Fruit fly (Drosophila melanogaster) whole organism, wandering third instar larva: ENCODE measurements around the gene CG32444.

Source experiments
- Abd-B ChIP-seq: fragments of >200 bp; optimal IDR thresholded peaks from 2 replicates; lab custom pipeline; 2017; ENCODE audit warnings: missing biosample characterization, missing genetic modification characterization
- CrebA ChIP-seq: fragments of 200-800 bp; sonication (Bioruptor generic); optimal IDR thresholded peaks from 2 replicates; lab custom pipeline; 2016; ENCODE audit warnings: missing biosample characterization, mild to moderate bottlenecking, missing genetic modification characterization, borderline replicate concordance
- Dif ChIP-seq: fragments of 200-275, 200-300 bp; sonication (Bioruptor generic); optimal IDR thresholded peaks from 2 replicates; lab custom pipeline; 2018; ENCODE audit warnings: missing biosample characterization, missing genetic modification characterization; ENCODE audit not compliant: partially characterized antibody
- GATAd ChIP-seq: sonication (Bioruptor generic); optimal IDR thresholded peaks from 2 replicates; lab custom pipeline; 2016; ENCODE audit warnings: missing biosample characterization, missing genetic modification characterization
- Mio ChIP-seq: sonication (Bioruptor generic); optimal IDR thresholded peaks from 2 replicates; lab custom pipeline; 2016; ENCODE audit warnings: missing biosample characterization, missing genetic modification characterization
- N ChIP-seq: fragments of >200 bp; optimal IDR thresholded peaks from 2 replicates; lab custom pipeline; 2018; ENCODE audit warnings: missing biosample characterization, missing external identifiers, missing genetic modification characterization
- Rel ChIP-seq, 2 experiments: fragments of 200-800 bp; sonication (Bioruptor generic) in 1 of 2; optimal IDR thresholded peaks; 2 replicates in 1 of 2; 3 replicates in 1 of 2; lab custom pipeline; 2016 to 2019; ENCODE audit warnings: mild to moderate bottlenecking in 2 of 2, missing biosample characterization in 2 of 2, missing genetic modification characterization in 2 of 2, moderate library complexity in 1 of 2
- br ChIP-seq: fragments of 200-800 bp; sonication (Bioruptor generic); optimal IDR thresholded peaks from 2 replicates; lab custom pipeline; 2016; ENCODE audit warnings: missing biosample characterization, missing genetic modification characterization
- brk ChIP-seq: fragments of 200-800 bp; sonication (Bioruptor generic); optimal IDR thresholded peaks from 2 replicates; lab custom pipeline; 2016; ENCODE audit warnings: missing biosample characterization, mild to moderate bottlenecking, missing genetic modification characterization
- dmrt93B ChIP-seq: fragments of 200-800 bp; sonication (Bioruptor generic); optimal IDR thresholded peaks from 2 replicates; lab custom pipeline; 2018; ENCODE audit warnings: missing biosample characterization, mild to moderate bottlenecking, missing genetic modification characterization
- foxo ChIP-seq, 2 experiments: fragments of 200-800 bp; sonication (Bioruptor generic); optimal IDR thresholded peaks; 2 replicates in 1 of 2; 3 replicates in 1 of 2; lab custom pipeline; 2016 to 2017; ENCODE audit warnings: missing biosample characterization in 2 of 2, missing genetic modification characterization in 2 of 2
- lola ChIP-seq: fragments of >200 bp; optimal IDR thresholded peaks from 2 replicates; lab custom pipeline; 2017; ENCODE audit warnings: missing biosample characterization, missing genetic modification characterization
- psq ChIP-seq: fragments of 200-800 bp; sonication (Bioruptor generic); optimal IDR thresholded peaks from 3 replicates; lab custom pipeline; 2017; ENCODE audit warnings: missing biosample characterization, mild to moderate bottlenecking, missing genetic modification characterization, moderate library complexity
- sv ChIP-seq: fragments of 200-800 bp; sonication (Bioruptor generic); optimal IDR thresholded peaks from 3 replicates; lab custom pipeline; 2016; ENCODE audit warnings: missing biosample characterization, missing genetic modification characterization

DNA sequence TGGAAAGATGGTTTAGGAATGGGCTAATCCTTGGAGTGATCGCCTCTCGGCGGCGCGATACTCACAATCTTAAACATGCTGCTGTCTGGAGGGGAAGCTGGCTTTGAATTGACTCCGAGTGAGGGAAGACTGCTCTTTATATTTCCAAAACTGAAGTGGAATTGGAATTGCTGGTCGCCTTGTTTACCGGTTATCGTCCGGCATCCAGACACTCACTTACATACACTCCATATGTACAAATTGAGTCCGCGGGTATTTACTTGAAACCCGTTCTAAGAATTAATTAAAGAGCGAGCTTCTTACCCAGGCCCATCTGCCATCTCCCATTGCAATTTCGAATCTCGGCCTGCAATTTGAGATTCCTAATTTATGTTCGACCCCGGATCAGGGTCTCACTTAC lies 30.1 kb downstream of the CG32444 start, which contains the start of gene Cpr78E:
- TF ChIP-seq foxo (GFP tag; optimal IDR thresholded peaks at IDR 0.05; lab: Kevin White, UChicago) (no peak), brk (GFP tag; lab: Kevin White, UChicago) (no peak), dmrt93B (no peak), GATAd (GFP tag; lab: Kevin White, UChicago) (no peak), N (GFP tag; lab: Kevin White, UChicago) (no peak), br (GFP tag; lab: Kevin White, UChicago) (no peak), Abd-B (no peak), Rel (GFP tag; optimal IDR thresholded peaks at IDR 0.05; lab: Kevin White, UChicago) (no peak), Rel (tag; optimal IDR thresholded peaks at IDR 0.05; lab: Kevin White, UChicago) (no peak), psq (no peak), Dif (GFP tag; lab: Kevin White, UChicago) (no peak), lola (GFP tag; lab: Kevin White, UChicago) (no peak), CrebA (GFP tag; lab: Kevin White, UChicago) (no peak), sv (GFP tag; lab: Kevin White, UChicago) (no peak), Mio (GFP tag; lab: Kevin White, UChicago) (no peak)
